Worm (Caenorhabditis elegans): ENCODE data around the gene Y97E10AL.1.

Gene Y97E10AL.1

DNA sequence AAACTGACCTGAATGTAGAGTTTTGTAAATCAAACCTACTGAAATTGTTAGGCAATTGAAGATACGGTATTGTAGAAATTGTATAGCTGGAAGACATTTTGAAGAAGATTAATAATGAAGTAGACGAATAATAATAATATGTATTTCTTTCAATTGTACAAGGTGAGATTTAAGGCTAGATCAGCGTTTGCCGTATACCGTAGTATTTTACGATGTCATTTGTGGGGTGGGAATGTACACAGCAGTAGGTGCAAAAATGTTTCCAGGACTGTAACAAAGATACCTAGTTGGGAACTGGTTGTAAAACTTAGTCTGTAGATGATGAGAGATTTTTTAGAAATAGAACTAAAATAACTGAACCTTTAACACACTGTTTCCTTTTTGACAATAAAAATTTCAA, 8.6 kb downstream of the Y97E10AL.1 start, which contains the start of gene ceh-76:
ceh-76 (minus strand) TSS at position 101 of the 400 bp plus-strand sequence.
- TF ChIP-seq nhr-77 (tag; optimal IDR thresholded peaks at IDR 0.05), result no peak
- no peak for TF ChIP-seq egl-27 (tag; optimal IDR thresholded peaks at IDR 0.05)
- no peak for TF ChIP-seq hmg-11 (tag; optimal IDR thresholded peaks at IDR 0.05)
- no peak for TF ChIP-seq ceh-28 (tag; optimal IDR thresholded peaks at IDR 0.05)
- TF ChIP-seq fkh-10 (GFP tag; optimal IDR thresholded peaks at IDR 0.05), result no peak
- no peak for TF ChIP-seq ztf-4 (tag; optimal IDR thresholded peaks at IDR 0.05)
- TF ChIP-seq aly-2 (tag; optimal IDR thresholded peaks at IDR 0.05), result no peak
- TF ChIP-seq nhr-25 (tag; optimal IDR thresholded peaks at IDR 0.05), result no peak
- no peak for TF ChIP-seq sea-2 (GFP tag; optimal IDR thresholded peaks at IDR 0.05)
- no peak for TF ChIP-seq pha-4 (tag; optimal IDR thresholded peaks at IDR 0.05)
- no peak for TF ChIP-seq nhr-43 (tag; optimal IDR thresholded peaks at IDR 0.05; ENCODE audit: poor library complexity, severe bottlenecking)
- TF ChIP-seq ceh-82 (tag; optimal IDR thresholded peaks at IDR 0.05), result no peak

DNA sequence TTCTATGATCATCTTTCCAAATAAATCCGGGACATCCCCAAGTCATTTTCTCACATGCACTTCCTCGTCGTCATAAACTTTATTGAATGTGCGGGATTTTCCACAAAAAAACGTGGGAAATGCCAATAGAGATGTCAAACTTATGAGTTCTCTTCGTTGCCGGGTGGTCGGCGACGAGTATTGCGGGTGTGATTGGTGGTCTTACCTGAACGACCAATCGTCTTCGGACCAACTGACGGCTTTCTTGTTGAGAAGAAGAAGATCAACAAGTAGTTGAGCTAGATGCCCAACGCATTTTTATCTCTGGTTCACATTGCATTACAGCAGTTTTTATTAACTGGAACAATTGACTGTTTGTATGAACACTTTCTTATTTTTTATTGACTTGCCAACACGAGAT, 9.2 kb downstream of the Y97E10AL.1 start:
- TF ChIP-seq nfya-1 (tag; optimal IDR thresholded peaks at IDR 0.05; ENCODE audit: insufficient read depth) (peak; percentile 62), snpc-4 (tag; optimal IDR thresholded peaks at IDR 0.05) (no peak)

DNA sequence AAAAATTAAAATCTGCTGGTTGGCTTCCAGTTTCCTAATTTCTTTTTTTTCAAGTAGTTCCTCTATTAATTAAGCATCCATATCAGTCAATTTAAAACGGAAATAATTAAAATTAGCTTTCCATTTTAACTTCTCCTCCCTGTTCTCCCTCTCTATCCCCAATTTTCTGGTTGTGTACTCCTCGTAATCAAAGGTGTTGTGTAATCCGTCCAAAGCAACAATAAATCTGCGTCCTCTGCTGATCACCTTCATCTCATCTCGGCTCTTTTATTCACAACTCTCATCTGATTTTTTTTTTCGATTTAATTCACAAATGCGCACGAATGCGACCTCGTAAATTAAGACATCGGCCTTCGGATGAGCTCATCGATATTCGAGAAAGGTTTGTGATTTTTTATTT, 9.9 kb downstream of the Y97E10AL.1 start, which contains the start of gene Y97E10AR.2:
Y97E10AR.2 (plus strand) TSS at position 301 of the 400 bp plus-strand sequence.
- no peak for TF ChIP-seq tbx-2 (tag; optimal IDR thresholded peaks at IDR 0.05)
- TF ChIP-seq nhr-76 (tag; optimal IDR thresholded peaks at IDR 0.05), result no peak
- TF ChIP-seq ztf-4 (tag; optimal IDR thresholded peaks at IDR 0.05), result no peak
- TF ChIP-seq fkh-10 (GFP tag; optimal IDR thresholded peaks at IDR 0.05), result no peak
- TF ChIP-seq lin-15B (tag; optimal IDR thresholded peaks at IDR 0.05), result no peak
- no peak for TF ChIP-seq lsy-12 (tag; optimal IDR thresholded peaks at IDR 0.05)
- no peak for TF ChIP-seq ceh-28 (tag; optimal IDR thresholded peaks at IDR 0.05)
- TF ChIP-seq elt-1 (tag; optimal IDR thresholded peaks at IDR 0.05), result no peak
- no peak for TF ChIP-seq pqm-1 (tag; optimal IDR thresholded peaks at IDR 0.05)
- TF ChIP-seq nhr-25 (tag; optimal IDR thresholded peaks at IDR 0.05), result no peak
- TF ChIP-seq ztf-11 (tag; optimal IDR thresholded peaks at IDR 0.05), result no peak
- TF ChIP-seq daf-12 (tag; optimal IDR thresholded peaks at IDR 0.05), result no peak
- TF ChIP-seq fos-1 (tag; optimal IDR thresholded peaks at IDR 0.05), result no peak
- TF ChIP-seq skn-1 (tag; optimal IDR thresholded peaks at IDR 0.05), result no peak
- no peak for TF ChIP-seq nhr-11 (tag; optimal IDR thresholded peaks at IDR 0.05)
- TF ChIP-seq nhr-12 (tag; optimal IDR thresholded peaks at IDR 0.05), result no peak
- TF ChIP-seq fkh-2 (tag; optimal IDR thresholded peaks at IDR 0.05), result no peak

DNA sequence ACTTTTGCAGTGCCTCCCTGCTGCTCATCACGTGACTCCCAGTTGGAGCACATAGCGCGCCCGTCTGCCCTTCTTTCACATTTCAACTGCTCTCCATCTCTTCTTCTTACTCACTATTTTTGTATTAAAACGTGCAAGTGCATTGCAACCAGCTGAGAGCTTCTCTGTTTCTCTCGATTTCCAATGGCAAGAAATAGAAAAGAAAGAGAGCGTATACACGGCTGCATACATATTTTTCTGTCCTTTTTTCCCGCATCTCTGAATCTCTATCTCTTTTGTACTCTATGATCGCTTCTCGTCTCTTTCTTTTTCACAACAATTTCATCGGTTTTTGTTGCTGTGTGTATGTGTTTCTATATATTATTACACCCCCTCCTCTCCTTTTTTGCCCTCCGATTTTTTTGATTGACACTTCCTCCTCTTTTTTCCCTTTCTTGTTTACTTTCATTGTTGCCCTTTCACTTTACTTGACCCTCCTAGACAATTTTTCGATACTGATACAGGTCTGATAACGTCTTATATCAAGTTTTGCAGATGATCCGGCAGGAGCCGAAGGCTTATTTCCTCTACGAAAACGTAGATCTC, 15.1 kb downstream of the Y97E10AL.1 start, which contains the start of gene Y97E10AR.1:
Y97E10AR.1 (plus strand) TSS at position 535 of the 585 bp plus-strand sequence.
- TF ChIP-seq daf-12 (tag; optimal IDR thresholded peaks at IDR 0.05), result no peak
- no peak for TF ChIP-seq elt-3 (tag; optimal IDR thresholded peaks at IDR 0.05)
- no peak for TF ChIP-seq egl-5 (tag; optimal IDR thresholded peaks at IDR 0.05)
- TF ChIP-seq ceh-28 (tag; optimal IDR thresholded peaks at IDR 0.05), result no peak
- no peak for TF ChIP-seq nhr-12 (tag; optimal IDR thresholded peaks at IDR 0.05)
- TF ChIP-seq lsy-12 (tag; optimal IDR thresholded peaks at IDR 0.05), result no peak
- peak; percentile 57 for TF ChIP-seq nhr-11 (tag; optimal IDR thresholded peaks at IDR 0.05)
- no peak for TF ChIP-seq nhr-28 (tag; optimal IDR thresholded peaks at IDR 0.05)
- TF ChIP-seq nhr-237 (tag; optimal IDR thresholded peaks at IDR 0.05), result no peak
- no peak for TF ChIP-seq ztf-11 (tag; optimal IDR thresholded peaks at IDR 0.05)
- TF ChIP-seq lin-15B (tag; optimal IDR thresholded peaks at IDR 0.05), result peak; percentile 62
- TF ChIP-seq mdl-1 (tag; optimal IDR thresholded peaks at IDR 0.05), result peak; percentile 73
- peak; percentile 78 for TF ChIP-seq pha-4 (tag; optimal IDR thresholded peaks at IDR 0.05)
- TF ChIP-seq fos-1 (tag; optimal IDR thresholded peaks at IDR 0.05), result no peak
- peak; percentile 58 for TF ChIP-seq sea-2 (GFP tag; optimal IDR thresholded peaks at IDR 0.05)
- no peak for TF ChIP-seq nhr-67 (tag; optimal IDR thresholded peaks at IDR 0.05)
- TF ChIP-seq ama-1 (optimal IDR thresholded peaks at IDR 0.05), result no peak
- peak; percentile 15 for TF ChIP-seq R02D3.7 (tag; optimal IDR thresholded peaks at IDR 0.05)
- peak; percentile 88 for TF ChIP-seq pqm-1 (tag; optimal IDR thresholded peaks at IDR 0.05)
- TF ChIP-seq unc-62 (GFP tag; optimal IDR thresholded peaks at IDR 0.05), result peak; percentile 50
- no peak for TF ChIP-seq ztf-4 (tag; optimal IDR thresholded peaks at IDR 0.05)
- peak; percentile 73 for TF ChIP-seq hmg-11 (tag; optimal IDR thresholded peaks at IDR 0.05)
- peak; percentile 92 for TF ChIP-seq elt-2 (tag; optimal IDR thresholded peaks at IDR 0.05)
- peak; percentile 48 for TF ChIP-seq nhr-23 (tag; optimal IDR thresholded peaks at IDR 0.05)
- TF ChIP-seq fkh-10 (GFP tag; optimal IDR thresholded peaks at IDR 0.05), result peak; percentile 49
- TF ChIP-seq unc-39 (tag; optimal IDR thresholded peaks at IDR 0.05), result no peak
- no peak for TF ChIP-seq aly-2 (tag; optimal IDR thresholded peaks at IDR 0.05)
- no peak for TF ChIP-seq mml-1 (tag; optimal IDR thresholded peaks at IDR 0.05)
- peak; percentile 14 for TF ChIP-seq lin-39 (tag; optimal IDR thresholded peaks at IDR 0.05)
- no peak for TF ChIP-seq ZK546.5 (tag; optimal IDR thresholded peaks at IDR 0.05)
- TF ChIP-seq eor-1 (tag; optimal IDR thresholded peaks at IDR 0.05), result no peak
- TF ChIP-seq egl-27 (tag; optimal IDR thresholded peaks at IDR 0.05), result no peak
- TF ChIP-seq jun-1 (tag; optimal IDR thresholded peaks at IDR 0.05), result peak; percentile 73
- peak; percentile 86 for TF ChIP-seq fkh-2 (tag; optimal IDR thresholded peaks at IDR 0.05)
- TF ChIP-seq ceh-82 (tag; optimal IDR thresholded peaks at IDR 0.05), result no peak
- peak; percentile 46 for TF ChIP-seq elt-1 (tag; optimal IDR thresholded peaks at IDR 0.05)
- peak; percentile 53 for TF ChIP-seq nhr-25 (tag; optimal IDR thresholded peaks at IDR 0.05)
- peak; percentile 76 for TF ChIP-seq snpc-4 (tag; optimal IDR thresholded peaks at IDR 0.05)

Data from whole organism, L3 larva.